Fruit fly (Drosophila melanogaster) whole organism, pupa: ENCODE results near the gene Dsor1.

Experiments used
- CG12605 ChIP-seq: fragments of 200-800 bp; sonication (Bioruptor generic); IDR thresholded peaks from 2 replicates; pipeline ENCODE4 v1.3.6; 2022; ENCODE audit warnings: missing biosample characterization, missing genetic modification characterization
- CG15710 ChIP-seq: fragments of 200-800 bp; sonication (Bioruptor generic); optimal IDR thresholded peaks from 2 replicates; lab custom pipeline; 2018; ENCODE audit warnings: missing biosample characterization, mild to moderate bottlenecking, missing genetic modification characterization, moderate library complexity
- CG17806 ChIP-seq: fragments of 200-800 bp; sonication (Bioruptor generic); optimal IDR thresholded peaks from 2 replicates; lab custom pipeline; 2018; ENCODE audit warnings: missing biosample characterization, mild to moderate bottlenecking, missing genetic modification characterization, moderate library complexity
- CG34367 ChIP-seq: fragments of 200-800 bp; sonication (Bioruptor generic); optimal IDR thresholded peaks from 2 replicates; lab custom pipeline; 2018; ENCODE audit warnings: missing biosample characterization, mild to moderate bottlenecking, missing genetic modification characterization
- CG9948 ChIP-seq: fragments of 200-800 bp; sonication (Bioruptor generic); optimal IDR thresholded peaks from 2 replicates; lab custom pipeline; 2018; ENCODE audit warnings: missing biosample characterization, mild to moderate bottlenecking, missing genetic modification characterization, moderate library complexity
- EcR ChIP-seq: fragments of 200-800 bp; sonication (Bioruptor generic); optimal IDR thresholded peaks from 3 replicates; lab custom pipeline; 2019; ENCODE audit warnings: missing biosample characterization, missing genetic modification characterization, mild to moderate bottlenecking, moderate library complexity, missing genetic modification reagents
- Ets98B ChIP-seq: fragments of 200-800 bp; sonication (Bioruptor generic); IDR thresholded peaks from 2 replicates; pipeline ENCODE4 v1.3.6; 2022; ENCODE audit warnings: missing biosample characterization, missing genetic modification characterization
- Pif1B ChIP-seq: fragments of 200-800 bp; sonication (Bioruptor generic); optimal IDR thresholded peaks from 3 replicates; lab custom pipeline; 2016; ENCODE audit warnings: missing biosample characterization, missing genetic modification characterization
- fd96Ca ChIP-seq: fragments of 200-800 bp; sonication (Bioruptor generic); IDR thresholded peaks from 3 replicates; pipeline ENCODE4 v1.3.6; 2022; ENCODE audit warnings: missing biosample characterization, missing genetic modification characterization
- rn ChIP-seq: fragments of 200-800 bp; sonication (Bioruptor generic); IDR thresholded peaks from 2 replicates; pipeline ENCODE4 v1.3.6; 2022; ENCODE audit warnings: missing biosample characterization, missing genetic modification characterization

dm6 chrX:9248040-9248439 lies 898 bp downstream of the Dsor1 start:
- TF ChIP-seq CG12605: peak; percentile 64
- peak; percentile 31 for TF ChIP-seq CG9948 (tag; lab: Kevin White, UChicago)
- no peak for TF ChIP-seq fd96Ca (GFP tag; lab: Robert Waterston, UW)
- TF ChIP-seq Pif1B (GFP tag; lab: Kevin White, UChicago): peak; percentile 29
- peak; percentile 53 for TF ChIP-seq CG17806
- TF ChIP-seq Ets98B (GFP tag; lab: Robert Waterston, UW): peak; percentile 33; the same call in 1 of the 2 replicates
- TF ChIP-seq rn (GFP tag; lab: Robert Waterston, UW): no peak
- TF ChIP-seq CG34367 (tag; lab: Kevin White, UChicago): peak; percentile 36
- TF ChIP-seq EcR (GFP tag; lab: Kevin White, UChicago): no peak
- peak; percentile 52 for TF ChIP-seq CG15710 (tag; lab: Kevin White, UChicago)
